Fruit fly (Drosophila melanogaster): ENCODE results near the gene Hmx.

Hmx gene

dm6 chr3R:17604880-17605667 lies 46.3 kb downstream of the Hmx start:
- TF ChIP-seq CTCF (optimal IDR thresholded peaks at IDR 0.05) (no peak), CG8478 (optimal IDR thresholded peaks at IDR 0.05) (no peak)

- TF ChIP-seq CTCF (optimal IDR thresholded peaks at IDR 0.05) = no peak
- no peak for TF ChIP-seq CG8478 (optimal IDR thresholded peaks at IDR 0.05)
These were observed 47.1 kb downstream of the Hmx start, which contains the start of gene sll for dm6 chr3R:17605872-17606271. TSS of gene sll (plus strand) at chr3R:17606106.

dm6 chr3R:17609059-17609458 lies 50.3 kb downstream of the Hmx start, which contains the start of gene CG14329:
TSS of gene CG14329 (plus strand) at chr3R:17609359.
- TF ChIP-seq CG8478 (optimal IDR thresholded peaks at IDR 0.05) = no peak
- no peak for TF ChIP-seq CTCF (optimal IDR thresholded peaks at IDR 0.05)

- no peak for TF ChIP-seq CG8478 (optimal IDR thresholded peaks at IDR 0.05)
- no peak for TF ChIP-seq CTCF (optimal IDR thresholded peaks at IDR 0.05)
These were observed 52.7 kb downstream of the Hmx start, which contains the start of gene Edg91 for dm6 chr3R:17611411-17611810. TSS of gene Edg91 (minus strand) at chr3R:17611511.

- TF ChIP-seq CTCF (optimal IDR thresholded peaks at IDR 0.05) (no peak), CG8478 (optimal IDR thresholded peaks at IDR 0.05) (no peak)
These were observed 53.1 kb downstream of the Hmx start for dm6 chr3R:17611836-17612235.

- no peak for TF ChIP-seq CTCF (optimal IDR thresholded peaks at IDR 0.05)
- no peak for TF ChIP-seq CG8478 (optimal IDR thresholded peaks at IDR 0.05)
These were observed 53.9 kb downstream of the Hmx start, which contains the start of gene CG34281 for dm6 chr3R:17612587-17612986. TSS of gene CG34281 (plus strand) at chr3R:17612887.

dm6 chr3R:17613549-17613948 lies 54.8 kb downstream of the Hmx start, which contains the start of gene CG14327:
TSS of gene CG14327 (plus strand) at chr3R:17613709.
- no peak for TF ChIP-seq CG8478 (optimal IDR thresholded peaks at IDR 0.05)
- TF ChIP-seq CTCF (optimal IDR thresholded peaks at IDR 0.05) = no peak

- TF ChIP-seq CTCF (optimal IDR thresholded peaks at IDR 0.05) (peak; percentile 63 to 64), CG8478 (optimal IDR thresholded peaks at IDR 0.05) (no peak)
These were observed 56.3 kb downstream of the Hmx start for dm6 chr3R:17615076-17615475.

dm6 chr3R:17615746-17616145 lies 57.0 kb downstream of the Hmx start:
- TF ChIP-seq CTCF (optimal IDR thresholded peaks at IDR 0.05) = no peak
- TF ChIP-seq CG8478 (optimal IDR thresholded peaks at IDR 0.05) = no peak

dm6 chr3R:17616541-17616940 lies 57.8 kb downstream of the Hmx start:
- TF ChIP-seq CG8478 (optimal IDR thresholded peaks at IDR 0.05) (no peak), CTCF (optimal IDR thresholded peaks at IDR 0.05) (peak; percentile 69 to 89)

dm6 chr3R:17617121-17617975 lies 58.6 kb downstream of the Hmx start:
- peak; percentile 95 for TF ChIP-seq CTCF (optimal IDR thresholded peaks at IDR 0.05)
- no peak for TF ChIP-seq CG8478 (optimal IDR thresholded peaks at IDR 0.05)

dm6 chr3R:17617976-17618308 lies 59.2 kb downstream of the Hmx start:
- TF ChIP-seq CG8478 (optimal IDR thresholded peaks at IDR 0.05) = no peak
- no peak for TF ChIP-seq CTCF (optimal IDR thresholded peaks at IDR 0.05)

Data from S2 (cell line).